Worm (Caenorhabditis elegans) whole organism, L4 larva: ENCODE results near the gene C46A5.6.

Experiments
- D1046.2 ChIP-seq: fragments of 200-800 bp; sonication (Bioruptor generic); IDR thresholded peaks from 2 replicates; pipeline ENCODE4 v1.3.6; 2022; ENCODE audit warnings: missing genetic modification characterization, missing compliant biosample characterization
- T26A8.4 ChIP-seq: fragments of 200-800 bp; sonication (Bioruptor generic); IDR thresholded peaks from 2 replicates; pipeline ENCODE4 v1.3.6; 2022; ENCODE audit warnings: missing genetic modification characterization, missing compliant biosample characterization
- Y5F2A.4 ChIP-seq: fragments of 200-800 bp; sonication (Bioruptor generic); optimal IDR thresholded peaks from 2 replicates; lab custom pipeline; 2018; ENCODE audit warnings: mild to moderate bottlenecking, missing genetic modification characterization, missing compliant biosample characterization
- Y75B8A.6 ChIP-seq: fragments of 200-800 bp; sonication (Bioruptor generic); IDR thresholded peaks from 2 replicates; pipeline ENCODE4 v1.3.6; 2022; ENCODE audit warnings: missing genetic modification reagents, missing genetic modification characterization, missing compliant biosample characterization
- ZK546.5 ChIP-seq, 2 experiments: sonication (generic microtip); optimal IDR thresholded peaks; 2 replicates each; lab custom pipeline; 2017; ENCODE audit warnings: missing biosample characterization in 2 of 2, missing genetic modification characterization in 2 of 2
- ama-1 ChIP-seq: fragments of 150-350 bp; optimal IDR thresholded peaks from 2 replicates; lab custom pipeline; 2014; ENCODE audit warnings: inconsistent platforms, mixed read lengths
- arid-1 ChIP-seq: fragments of 200-800 bp; sonication (Bioruptor generic); conservative IDR thresholded peaks from 2 replicates; pipeline ENCODE4 v1.3.6; 2022; ENCODE audit warnings: missing genetic modification reagents, missing genetic modification characterization, missing compliant biosample characterization
- ceh-32 ChIP-seq: sonication (generic microtip); optimal IDR thresholded peaks from 2 replicates; lab custom pipeline; 2016; ENCODE audit warnings: mild to moderate bottlenecking, missing genetic modification characterization, missing compliant biosample characterization; ENCODE audit not compliant: poor library complexity
- ceh-82 ChIP-seq: sonication (generic microtip); optimal IDR thresholded peaks from 2 replicates; lab custom pipeline; 2017; ENCODE audit warnings: missing biosample characterization, missing genetic modification characterization
- cey-2 ChIP-seq: sonication (generic microtip); optimal IDR thresholded peaks from 3 replicates; lab custom pipeline; 2017; ENCODE audit warnings: missing genetic modification characterization, mild to moderate bottlenecking, missing compliant biosample characterization, antibody characterized with exemption, borderline replicate concordance; ENCODE audit not compliant: insufficient read depth
- ctbp-1 ChIP-seq: fragments of 200-800 bp; sonication (Bioruptor generic); IDR thresholded peaks from 2 replicates; pipeline ENCODE4 v1.3.6; 2022; ENCODE audit warnings: missing genetic modification reagents, missing genetic modification characterization, missing compliant biosample characterization
- daf-12 ChIP-seq: fragments of 150-350 bp; optimal IDR thresholded peaks from 2 replicates; lab custom pipeline; 2014; ENCODE audit warnings: missing biosample characterization, missing genetic modification reagents, missing genetic modification characterization
- daf-16 ChIP-seq, 3 experiments: sonication (generic microtip); optimal IDR thresholded peaks; 2 replicates each; lab custom pipeline; 2016 to 2017; ENCODE audit warnings: missing genetic modification characterization in 3 of 3, missing genetic modification reagents in 3 of 3, mild to moderate bottlenecking in 2 of 3, missing compliant biosample characterization in 2 of 3, missing biosample characterization in 1 of 3, moderate library complexity in 1 of 3
- dmd-6 ChIP-seq: fragments of 200-800 bp; sonication (Bioruptor generic); IDR thresholded peaks from 2 replicates; pipeline ENCODE4 v1.3.6; 2022; ENCODE audit warnings: missing genetic modification reagents, missing genetic modification characterization, missing compliant biosample characterization
- dpl-1 ChIP-seq: fragments of 150-350 bp; optimal IDR thresholded peaks from 2 replicates; lab custom pipeline; 2014; ENCODE audit warnings: missing biosample characterization, missing genetic modification reagents, missing genetic modification characterization
- dve-1 ChIP-seq: sonication (generic microtip); optimal IDR thresholded peaks from 2 replicates; lab custom pipeline; 2017; ENCODE audit warnings: antibody characterized with exemption, mild to moderate bottlenecking, missing genetic modification characterization, missing compliant biosample characterization; ENCODE audit not compliant: insufficient read depth
- egl-27 ChIP-seq: sonication (generic microtip); optimal IDR thresholded peaks from 3 replicates; lab custom pipeline; 2017; ENCODE audit warnings: missing biosample characterization, missing genetic modification reagents, missing genetic modification characterization
- egl-43 ChIP-seq: fragments of 200-800 bp; sonication (Bioruptor generic); IDR thresholded peaks from 2 replicates; pipeline ENCODE4 v1.3.6; 2022; ENCODE audit warnings: missing genetic modification reagents, missing genetic modification characterization, missing compliant biosample characterization
- hif-1 ChIP-seq, 2 experiments: sonication (generic microtip); optimal IDR thresholded peaks; 2 replicates each; lab custom pipeline; 2016 to 2017; ENCODE audit warnings: missing compliant biosample characterization in 2 of 2, missing genetic modification characterization in 2 of 2, missing genetic modification reagents in 2 of 2, missing genotype in 2 of 2, mild to moderate bottlenecking in 1 of 2
- hlh-11 ChIP-seq: fragments of 200-800 bp; sonication (Bioruptor generic); optimal IDR thresholded peaks from 2 replicates; lab custom pipeline; 2018; ENCODE audit warnings: mild to moderate bottlenecking, missing genetic modification characterization, missing compliant biosample characterization
- hlh-30 ChIP-seq: sonication (generic microtip); optimal IDR thresholded peaks from 2 replicates; lab custom pipeline; 2017; ENCODE audit warnings: antibody characterized with exemption, mild to moderate bottlenecking, missing genetic modification characterization, missing compliant biosample characterization; ENCODE audit not compliant: insufficient read depth
- lim-7 ChIP-seq: fragments of 200-800 bp; sonication (Bioruptor generic); IDR thresholded peaks from 2 replicates; pipeline ENCODE4 v1.3.6; 2022; ENCODE audit warnings: missing genetic modification characterization, missing compliant biosample characterization
- lin-38 ChIP-seq: fragments of 200-800 bp; sonication (Bioruptor generic); IDR thresholded peaks from 2 replicates; pipeline ENCODE4 v1.3.6; 2022; ENCODE audit warnings: missing genetic modification reagents, missing genetic modification characterization, missing compliant biosample characterization
- lin-39 ChIP-seq: fragments of 150-350 bp; optimal IDR thresholded peaks from 2 replicates; lab custom pipeline; 2014; ENCODE audit warnings: missing biosample characterization, missing genetic modification reagents, missing genetic modification characterization
- lir-3 ChIP-seq: sonication (generic microtip); optimal IDR thresholded peaks from 2 replicates; lab custom pipeline; 2016; ENCODE audit warnings: mild to moderate bottlenecking, missing genetic modification characterization, missing compliant biosample characterization
- mdt-29 ChIP-seq: fragments of 200-800 bp; sonication (Bioruptor generic); IDR thresholded peaks from 2 replicates; pipeline ENCODE4 v1.3.6; 2022; ENCODE audit warnings: missing genetic modification reagents, missing genetic modification characterization, missing compliant biosample characterization
- mep-1 ChIP-seq: fragments of 150-350 bp; sonication (generic microtip); optimal IDR thresholded peaks from 3 replicates; lab custom pipeline; 2014; ENCODE audit warnings: missing biosample characterization, missing genetic modification characterization
- mes-2 ChIP-seq: sonication (generic microtip); optimal IDR thresholded peaks from 2 replicates; lab custom pipeline; 2016; ENCODE audit warnings: missing genotype, mild to moderate bottlenecking, missing genetic modification characterization, missing compliant biosample characterization; ENCODE audit not compliant: poor library complexity, severe bottlenecking
- nhr-10 ChIP-seq: fragments of 150-350 bp; optimal IDR thresholded peaks from 2 replicates; lab custom pipeline; 2014; ENCODE audit warnings: missing biosample characterization, missing genetic modification characterization
- nhr-11 ChIP-seq: fragments of 150-350 bp; optimal IDR thresholded peaks from 2 replicates; lab custom pipeline; 2014; ENCODE audit warnings: missing biosample characterization, missing genetic modification characterization
- nhr-111 ChIP-seq: fragments of 200-800 bp; sonication (Bioruptor generic); optimal IDR thresholded peaks from 2 replicates; lab custom pipeline; 2018; ENCODE audit warnings: mild to moderate bottlenecking, missing genetic modification characterization, missing compliant biosample characterization
- nhr-28 ChIP-seq: fragments of 150-350 bp; optimal IDR thresholded peaks from 2 replicates; lab custom pipeline; 2014; ENCODE audit warnings: missing biosample characterization, missing genetic modification characterization
- nhr-48 ChIP-seq: sonication (generic microtip); optimal IDR thresholded peaks from 2 replicates; lab custom pipeline; 2016; ENCODE audit warnings: mild to moderate bottlenecking, missing genetic modification characterization, missing compliant biosample characterization
- nhr-6 ChIP-seq: fragments of 150-350 bp; optimal IDR thresholded peaks from 2 replicates; lab custom pipeline; 2014; ENCODE audit warnings: missing biosample characterization, missing genetic modification characterization
- nhr-77 ChIP-seq: fragments of 150-350 bp; optimal IDR thresholded peaks from 2 replicates; lab custom pipeline; 2014; ENCODE audit warnings: missing biosample characterization, missing genetic modification characterization
- php-3 ChIP-seq: fragments of 200-800 bp; sonication (Bioruptor generic); IDR thresholded peaks from 2 replicates; pipeline ENCODE4 v1.3.6; 2022; ENCODE audit warnings: missing genetic modification reagents, missing genetic modification characterization, missing compliant biosample characterization
- pqm-1 ChIP-seq: sonication (generic microtip); optimal IDR thresholded peaks from 2 replicates; lab custom pipeline; 2017; ENCODE audit warnings: missing biosample characterization, missing genetic modification characterization
- saeg-2 ChIP-seq: fragments of 200-800 bp; sonication (Bioruptor generic); IDR thresholded peaks from 2 replicates; pipeline ENCODE4 v1.3.6; 2022; ENCODE audit warnings: missing genetic modification reagents, missing genetic modification characterization, missing compliant biosample characterization
- set-16 ChIP-seq: fragments of 200-800 bp; sonication (Bioruptor generic); IDR thresholded peaks from 2 replicates; pipeline ENCODE4 v1.3.6; 2022; ENCODE audit warnings: missing genetic modification reagents, missing genetic modification characterization, missing compliant biosample characterization
- spr-1 ChIP-seq: sonication (generic microtip); optimal IDR thresholded peaks from 2 replicates; lab custom pipeline; 2016; ENCODE audit warnings: mild to moderate bottlenecking, missing genetic modification characterization, missing compliant biosample characterization
- unc-62 ChIP-seq, 3 experiments: fragments of 150-350 bp in 1 of 3; sonication (generic microtip); optimal IDR thresholded peaks in 2 of 3; peaks in 1 of 3; 1 replicate in 1 of 3; 2 replicates in 2 of 3; lab custom pipeline; 2014 to 2017; ENCODE audit warnings: missing biosample characterization in 3 of 3, missing genetic modification characterization in 3 of 3, missing genetic modification reagents in 3 of 3, missing genotype in 1 of 3
- vab-7 ChIP-seq: fragments of 200-800 bp; sonication (Bioruptor generic); IDR thresholded peaks from 2 replicates; pipeline ENCODE4 v1.3.6; 2022; ENCODE audit warnings: missing genetic modification reagents, missing genetic modification characterization, missing compliant biosample characterization
- zfp-2 ChIP-seq: sonication (generic microtip); optimal IDR thresholded peaks from 2 replicates; lab custom pipeline; 2016; ENCODE audit warnings: mild to moderate bottlenecking, missing genetic modification characterization, missing compliant biosample characterization
- zfp-3 ChIP-seq: fragments of 200-800 bp; sonication (Bioruptor generic); conservative IDR thresholded peaks from 2 replicates; pipeline ENCODE4 v1.3.6; 2022; ENCODE audit warnings: missing genetic modification reagents, missing genetic modification characterization, missing compliant biosample characterization
- zip-2 ChIP-seq: fragments of 150-350 bp; optimal IDR thresholded peaks from 2 replicates; lab custom pipeline; 2014; ENCODE audit warnings: missing biosample characterization, missing genetic modification characterization
- ztf-11 ChIP-seq: fragments of 150-350 bp; optimal IDR thresholded peaks from 2 replicates; lab custom pipeline; 2014; ENCODE audit warnings: missing biosample characterization, missing genetic modification characterization

C46A5.6 gene

DNA sequence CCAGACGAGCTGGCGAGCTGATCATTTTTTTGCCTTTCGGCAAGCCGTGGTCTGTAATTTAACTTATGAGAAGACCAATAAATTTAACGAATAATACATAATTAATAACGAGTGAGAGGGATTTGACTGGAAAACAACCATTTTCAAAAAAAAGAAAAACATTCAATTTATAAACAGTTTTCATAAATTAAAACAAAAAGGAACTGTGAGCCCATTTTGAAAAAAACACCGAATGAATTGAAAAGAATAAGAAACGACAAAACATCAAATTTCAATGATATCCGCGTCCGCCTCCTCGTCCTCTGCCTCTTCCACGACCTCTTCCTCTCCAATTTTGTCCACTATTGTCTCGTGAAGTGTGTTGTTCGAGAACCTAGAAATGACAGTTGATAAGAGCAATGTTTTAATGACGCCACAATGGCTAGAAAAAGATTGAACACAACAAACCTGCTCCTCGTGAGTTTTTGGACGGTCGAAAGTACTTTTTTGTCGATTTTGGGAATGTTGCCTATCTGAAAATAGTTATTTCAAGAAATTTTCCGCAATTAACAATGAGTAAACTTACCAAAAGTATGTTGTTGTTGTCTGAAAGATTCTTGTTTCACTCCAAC, 20.3 kb upstream of the C46A5.6 start, which contains the start of gene tag-321:
TSS of gene tag-321 (minus strand) at position 51 of the 611 bp plus-strand sequence.
- no peak for TF ChIP-seq vab-7 (GFP tag; lab: Robert Waterston, UW)
- TF ChIP-seq hif-1 (tag; optimal IDR thresholded peaks at IDR 0.05; lab: Kevin White, UChicago), result no peak
- no peak for TF ChIP-seq Y5F2A.4 (GFP tag; lab: Kevin White, UChicago)
- TF ChIP-seq lim-7 (GFP tag; lab: Robert Waterston, UW), result no peak
- TF ChIP-seq nhr-6, result no peak
- peak; percentile 49 for TF ChIP-seq hlh-30 (tag; lab: Kevin White, UChicago)
- TF ChIP-seq nhr-111 (GFP tag; lab: Kevin White, UChicago), result no peak
- TF ChIP-seq hlh-11 (tag; lab: Kevin White, UChicago), result peak; percentile 36
- no peak for TF ChIP-seq egl-27 (tag; lab: Kevin White, UChicago)
- TF ChIP-seq mep-1, result no peak
- peak; percentile 28 for TF ChIP-seq mes-2 (tag; lab: Kevin White, UChicago)
- no peak for TF ChIP-seq pqm-1
- no peak for TF ChIP-seq D1046.2
- TF ChIP-seq lir-3 (tag; lab: Kevin White, UChicago), result no peak
- TF ChIP-seq nhr-28 (tag; lab: Kevin White, UChicago), result peak; percentile 75
- TF ChIP-seq daf-16 (GFP tag; optimal IDR thresholded peaks at IDR 0.05; lab: Kevin White, UChicago), result no peak
- TF ChIP-seq daf-16 (tag; optimal IDR thresholded peaks at IDR 0.05; lab: Kevin White, UChicago), result peak; percentile 82
- peak; percentile 60 for TF ChIP-seq dmd-6 (GFP tag; lab: Robert Waterston, UW)
- TF ChIP-seq dve-1 (tag; lab: Kevin White, UChicago), result peak; percentile 62
- TF ChIP-seq ceh-32 (tag; lab: Kevin White, UChicago), result no peak
- no peak for TF ChIP-seq saeg-2 (GFP tag; lab: Robert Waterston, UW)
- peak; percentile 32 for TF ChIP-seq nhr-77
- no peak for TF ChIP-seq spr-1 (tag; lab: Kevin White, UChicago)

DNA sequence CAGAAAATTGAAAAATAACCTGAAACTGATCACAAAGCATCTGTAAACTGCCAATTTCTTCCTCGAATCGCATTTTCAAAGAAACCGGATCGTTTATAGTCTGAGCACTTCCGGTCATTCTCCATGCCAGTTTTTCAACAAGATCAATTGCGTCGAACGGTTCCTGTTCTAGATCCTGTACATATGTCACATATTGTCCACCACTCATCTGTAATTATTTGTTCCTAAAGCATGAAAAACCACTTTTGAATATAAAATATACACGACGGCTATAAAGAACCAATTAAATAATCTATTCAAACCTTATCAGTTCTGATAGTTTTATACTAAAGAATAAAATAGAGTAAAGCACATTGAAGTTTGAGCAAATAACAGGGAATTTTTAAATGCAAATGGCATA, 18.6 kb upstream of the C46A5.6 start, which contains the start of gene sec-10:
TSS of gene sec-10 (minus strand) at position 208 of the 400 bp plus-strand sequence.
- TF ChIP-seq ztf-11 (no peak), cey-2 (no peak), egl-43 (GFP tag; lab: Robert Waterston, UW) (no peak), T26A8.4 (GFP tag; lab: Robert Waterston, UW) (peak; percentile 64; the same call in 1 of the 2 replicates), set-16 (GFP tag; lab: Robert Waterston, UW) (no peak), unc-62 (GFP tag; optimal IDR thresholded peaks at IDR 0.05 in 1 of 2; lab: Kevin White, UChicago) (no peak), unc-62 (tag; optimal IDR thresholded peaks at IDR 0.05; lab: Kevin White, UChicago) (no peak), zfp-2 (no peak), nhr-6 (no peak), nhr-48 (tag; lab: Kevin White, UChicago) (no peak), dpl-1 (GFP tag; lab: Kevin White, UChicago) (no peak), lin-38 (peak; percentile 43; the same call in 1 of the 2 replicates), arid-1 (GFP tag; lab: Robert Waterston, UW) (0 out of 2 replicates have a peak, but pooled peaks have one; percentile 33), mdt-29 (GFP tag; lab: Robert Waterston, UW) (no peak), nhr-111 (GFP tag; lab: Kevin White, UChicago) (no peak), dve-1 (tag; lab: Kevin White, UChicago) (peak; percentile 57), hlh-30 (tag; lab: Kevin White, UChicago) (no peak), lin-39 (tag; lab: Kevin White, UChicago) (no peak), nhr-10 (no peak), pqm-1 (peak; percentile 9), ama-1 (lab: Kevin White, UChicago) (no peak), daf-16 (GFP tag; optimal IDR thresholded peaks at IDR 0.05; lab: Kevin White, UChicago) (no peak), daf-16 (tag; optimal IDR thresholded peaks at IDR 0.05; lab: Kevin White, UChicago) (peak; percentile 42), daf-12 (no peak), php-3 (GFP tag; lab: Robert Waterston, UW) (peak; percentile 63), zfp-3 (GFP tag; lab: Robert Waterston, UW) (peak; percentile 60; the same call in 1 of the 2 replicates), lim-7 (GFP tag; lab: Robert Waterston, UW) (no peak), zip-2 (tag; lab: Kevin White, UChicago) (no peak), nhr-11 (tag; lab: Kevin White, UChicago) (no peak), ceh-82 (tag; lab: Kevin White, UChicago) (no peak), dmd-6 (GFP tag; lab: Robert Waterston, UW) (no peak), ctbp-1 (GFP tag; lab: Robert Waterston, UW) (no peak), Y75B8A.6 (no peak), ZK546.5 (tag; optimal IDR thresholded peaks at IDR 0.05; lab: Kevin White, UChicago) (no peak)
